Fruit fly (Drosophila melanogaster) whole organism, embryonic: ENCODE data around the gene CG4991.

ENCODE experiments used
- Asciz ChIP-seq: fragments of 200-800 bp; sonication (Bioruptor generic); optimal IDR thresholded peaks from 2 replicates; lab custom pipeline; 2017; ENCODE audit warnings: missing biosample characterization, mild to moderate bottlenecking, missing genetic modification characterization, missing genetic modification reagents
- Awh ChIP-seq: fragments of 200-800 bp; sonication (Bioruptor generic); IDR thresholded peaks from 2 replicates; pipeline ENCODE4, ENCODE4 v1.3.6; 2022; ENCODE audit warnings: missing biosample characterization, missing genetic modification characterization
- Blimp-1 ChIP-seq: fragments of 200-800 bp; sonication (Bioruptor generic); optimal IDR thresholded peaks from 3 replicates; lab custom pipeline; 2018; ENCODE audit warnings: missing biosample characterization, missing genetic modification characterization, mild to moderate bottlenecking, moderate library complexity, missing genetic modification reagents
- CG10654 ChIP-seq: fragments of 200-800 bp; sonication (Bioruptor generic); optimal IDR thresholded peaks from 2 replicates; lab custom pipeline; 2016; ENCODE audit warnings: missing biosample characterization, missing genetic modification characterization
- CG1603 ChIP-seq: fragments of 200-800 bp; sonication (Bioruptor generic); optimal IDR thresholded peaks from 2 replicates; lab custom pipeline; 2019; ENCODE audit warnings: missing biosample characterization, mild to moderate bottlenecking, missing genetic modification characterization, moderate library complexity
- CG1647 ChIP-seq: fragments of 200-800 bp; sonication (Bioruptor generic); optimal IDR thresholded peaks from 3 replicates; lab custom pipeline; 2016; ENCODE audit warnings: missing biosample characterization, missing genetic modification characterization
- CG18011 ChIP-seq: fragments of 200-800 bp; sonication (Bioruptor generic); optimal IDR thresholded peaks from 2 replicates; lab custom pipeline; 2017; ENCODE audit warnings: missing biosample characterization, missing genetic modification characterization, mild to moderate bottlenecking, moderate library complexity, missing genotype
- CG2199 ChIP-seq: fragments of 200-800 bp; sonication (Bioruptor generic); IDR thresholded peaks from 3 replicates; pipeline ENCODE4 v1.3.6; 2022; ENCODE audit warnings: missing biosample characterization, missing genetic modification characterization
- CG30403 ChIP-seq: fragments of 200-800 bp; sonication (Bioruptor generic); optimal IDR thresholded peaks from 3 replicates; lab custom pipeline; 2016; ENCODE audit warnings: missing biosample characterization, missing genetic modification characterization
- CG30431 ChIP-seq: fragments of 200-800 bp; sonication (Bioruptor generic); optimal IDR thresholded peaks from 2 replicates; lab custom pipeline; 2017; ENCODE audit warnings: missing biosample characterization, missing genetic modification characterization
- CG31365 ChIP-seq: fragments of 200-800 bp; sonication (Bioruptor generic); optimal IDR thresholded peaks from 2 replicates; lab custom pipeline; 2018; ENCODE audit warnings: missing biosample characterization, mild to moderate bottlenecking, missing genetic modification characterization
- CG4404 ChIP-seq: fragments of 200-800 bp; sonication (Bioruptor generic); IDR thresholded peaks from 2 replicates; pipeline ENCODE4 v1.3.6; 2022; ENCODE audit warnings: missing biosample characterization, missing genetic modification characterization
- CG8478 ChIP-seq: fragments of >200 bp; optimal IDR thresholded peaks from 2 replicates; lab custom pipeline; 2018
- CG9215 ChIP-seq: fragments of 200-800 bp; sonication (Bioruptor generic); IDR thresholded peaks from 2 replicates; pipeline ENCODE4 v1.3.6; 2022; ENCODE audit warnings: missing biosample characterization, missing genetic modification characterization
- CG9876 ChIP-seq: fragments of 200-800 bp; sonication (Bioruptor generic); optimal IDR thresholded peaks from 2 replicates; lab custom pipeline; 2016; ENCODE audit warnings: missing biosample characterization, missing genetic modification characterization
- Camta ChIP-seq: fragments of 200-800 bp; sonication (Bioruptor generic); optimal IDR thresholded peaks from 2 replicates; lab custom pipeline; 2016; ENCODE audit warnings: missing biosample characterization, missing genetic modification characterization
- Eip74EF ChIP-seq, 2 experiments: fragments of 200-800 bp in 1 of 2; fragments of >200 bp in 1 of 2; sonication (Bioruptor generic) in 1 of 2; optimal IDR thresholded peaks; 2 replicates each; lab custom pipeline; 2017 to 2019; ENCODE audit warnings: missing biosample characterization in 2 of 2, missing genetic modification characterization in 2 of 2, mild to moderate bottlenecking in 1 of 2, moderate library complexity in 1 of 2
- H15 ChIP-seq: fragments of 200-800 bp; sonication (Bioruptor generic); IDR thresholded peaks from 3 replicates; pipeline ENCODE4 v1.3.6; 2022; ENCODE audit warnings: missing biosample characterization, missing genetic modification characterization
- HLH54F ChIP-seq: fragments of 200-800 bp; sonication (Bioruptor generic); optimal IDR thresholded peaks from 3 replicates; lab custom pipeline; 2016; ENCODE audit warnings: missing biosample characterization, missing genetic modification characterization
- HLHmδ ChIP-seq: fragments of 200-800 bp; sonication (Bioruptor generic); optimal IDR thresholded peaks from 2 replicates; lab custom pipeline; 2018; ENCODE audit warnings: missing biosample characterization, mild to moderate bottlenecking, missing genetic modification characterization, moderate library complexity
- Hr3 ChIP-seq: fragments of 200-800 bp; sonication (Bioruptor generic); optimal IDR thresholded peaks from 3 replicates; lab custom pipeline; 2016; ENCODE audit warnings: missing biosample characterization, missing genetic modification characterization
- MTF-1 ChIP-seq: fragments of 200-800 bp; sonication (Bioruptor generic); optimal IDR thresholded peaks from 2 replicates; lab custom pipeline; 2018; ENCODE audit warnings: missing biosample characterization, mild to moderate bottlenecking, missing genetic modification characterization, borderline replicate concordance
- Sry-δ ChIP-seq: fragments of 200-800 bp; sonication (Bioruptor generic); optimal IDR thresholded peaks from 2 replicates; lab custom pipeline; 2016; ENCODE audit warnings: missing biosample characterization, missing genetic modification characterization
- abd-A ChIP-seq: fragments of 200-800 bp; sonication (Bioruptor generic); optimal IDR thresholded peaks from 3 replicates; lab custom pipeline; 2019; ENCODE audit warnings: missing biosample characterization, mild to moderate bottlenecking, missing genetic modification characterization, moderate library complexity
- btn ChIP-seq: fragments of 200-800 bp; sonication (Bioruptor generic); optimal IDR thresholded peaks from 2 replicates; lab custom pipeline; 2016; ENCODE audit warnings: missing biosample characterization, missing genetic modification characterization
- chn ChIP-seq: fragments of 200-800 bp; sonication (Bioruptor generic); optimal IDR thresholded peaks from 2 replicates; lab custom pipeline; 2016; ENCODE audit warnings: missing biosample characterization, missing genetic modification characterization
- cwo ChIP-seq: fragments of 200-800 bp; sonication (Bioruptor generic); optimal IDR thresholded peaks from 3 replicates; lab custom pipeline; 2017; ENCODE audit warnings: missing biosample characterization, missing genetic modification characterization, mild to moderate bottlenecking, moderate library complexity, missing genetic modification reagents
- dan ChIP-seq: fragments of 200-800 bp; sonication (Bioruptor generic); IDR thresholded peaks from 2 replicates; pipeline ENCODE4 v1.3.6; 2022; ENCODE audit warnings: missing biosample characterization, missing genetic modification characterization
- gt ChIP-seq: fragments of 200-800 bp; sonication (Bioruptor generic); IDR thresholded peaks from 2 replicates; pipeline ENCODE4 v1.3.6; 2022; ENCODE audit warnings: missing biosample characterization, missing genetic modification characterization
- ham ChIP-seq: fragments of 200-800 bp; sonication (Bioruptor generic); IDR thresholded peaks from 2 replicates; pipeline ENCODE4 v1.3.6; 2022; ENCODE audit warnings: missing biosample characterization, missing genetic modification characterization
- her ChIP-seq: fragments of 200-800 bp; sonication (Bioruptor generic); optimal IDR thresholded peaks from 2 replicates; lab custom pipeline; 2016; ENCODE audit warnings: missing biosample characterization, missing genetic modification characterization
- jigr1 ChIP-seq: fragments of 200-800 bp; sonication (Bioruptor generic); IDR thresholded peaks from 3 replicates; pipeline ENCODE4 v1.3.6; 2022; ENCODE audit warnings: missing biosample characterization, missing genetic modification characterization
- kni ChIP-seq: fragments of 200-800 bp; sonication (Bioruptor generic); optimal IDR thresholded peaks from 3 replicates; lab custom pipeline; 2017; ENCODE audit warnings: mild to moderate bottlenecking, missing biosample characterization, missing genetic modification reagents, missing genetic modification characterization
- lilli ChIP-seq: fragments of 200-800 bp; sonication (Bioruptor generic); optimal IDR thresholded peaks from 3 replicates; lab custom pipeline; 2016; ENCODE audit warnings: missing biosample characterization, missing genetic modification characterization
- luna ChIP-seq: fragments of 200-800 bp; sonication (Bioruptor generic); optimal IDR thresholded peaks from 2 replicates; lab custom pipeline; 2016; ENCODE audit warnings: missing biosample characterization, missing genetic modification characterization
- nau ChIP-seq: fragments of 200-800 bp; sonication (Bioruptor generic); optimal IDR thresholded peaks from 3 replicates; lab custom pipeline; 2017; ENCODE audit warnings: missing biosample characterization, mild to moderate bottlenecking, missing genetic modification characterization, missing genetic modification reagents
- oc ChIP-seq: fragments of 200-800 bp; sonication (Bioruptor generic); optimal IDR thresholded peaks from 2 replicates; lab custom pipeline; 2018; ENCODE audit warnings: missing biosample characterization, mild to moderate bottlenecking, missing genetic modification characterization, moderate library complexity
- phol ChIP-seq: fragments of 200-800 bp; sonication (Bioruptor generic); optimal IDR thresholded peaks from 3 replicates; lab custom pipeline; 2018; ENCODE audit warnings: missing biosample characterization, mild to moderate bottlenecking, missing genetic modification characterization, moderate library complexity
- run ChIP-seq: fragments of 200-800 bp; sonication (Bioruptor generic); optimal IDR thresholded peaks from 3 replicates; lab custom pipeline; 2018; ENCODE audit warnings: missing biosample characterization, mild to moderate bottlenecking, missing genetic modification characterization
- sc ChIP-seq, 3 experiments: fragments of >200 bp in 2 of 3; fragments of 200-800 bp in 1 of 3; sonication (Bioruptor generic) in 1 of 3; optimal IDR thresholded peaks; 2 replicates in 2 of 3; 3 replicates in 1 of 3; lab custom pipeline; 2017; ENCODE audit warnings: mild to moderate bottlenecking in 1 of 3, missing biosample characterization in 1 of 3, missing genetic modification characterization in 1 of 3, missing genetic modification reagents in 1 of 3
- shn ChIP-seq: fragments of 200-800 bp; sonication (Bioruptor generic); optimal IDR thresholded peaks from 3 replicates; lab custom pipeline; 2016; ENCODE audit warnings: missing biosample characterization, missing genetic modification characterization
- sima ChIP-seq: fragments of 200-800 bp; sonication (Bioruptor generic); optimal IDR thresholded peaks from 2 replicates; lab custom pipeline; 2016; ENCODE audit warnings: missing biosample characterization, missing genetic modification characterization
- tap ChIP-seq: fragments of 200-800 bp; optimal IDR thresholded peaks from 3 replicates; lab custom pipeline; 2019; ENCODE audit warnings: missing biosample characterization, mild to moderate bottlenecking, missing genetic modification characterization, moderate library complexity
- tio ChIP-seq: fragments of 200-800 bp; sonication (Bioruptor generic); optimal IDR thresholded peaks from 2 replicates; lab custom pipeline; 2017; ENCODE audit warnings: missing biosample characterization, missing genetic modification characterization, inconsistent platforms
- ttk ChIP-seq: fragments of 200-800 bp; sonication (Bioruptor generic); IDR thresholded peaks from 2 replicates; pipeline ENCODE4 v2.1.2; 2022; ENCODE audit warnings: missing biosample characterization, missing genetic modification characterization
- twi ChIP-seq: fragments of 200-800 bp; optimal IDR thresholded peaks from 2 replicates; lab custom pipeline; 2019; ENCODE audit warnings: missing biosample characterization, mild to moderate bottlenecking, missing genetic modification characterization, moderate library complexity
- unc-4 ChIP-seq: fragments of 200-800 bp; sonication (Bioruptor generic); IDR thresholded peaks from 2 replicates; pipeline ENCODE4 v1.3.6; 2022; ENCODE audit warnings: missing biosample characterization, missing genetic modification characterization; ENCODE audit not compliant: partially characterized antibody
- usp ChIP-seq: fragments of >200 bp; optimal IDR thresholded peaks from 2 replicates; lab custom pipeline; 2017; ENCODE audit warnings: missing biosample characterization, missing genetic modification characterization
- zfh1 ChIP-seq: fragments of 200-800 bp; sonication (Bioruptor generic); IDR thresholded peaks from 3 replicates; pipeline ENCODE4 v1.3.6; 2022; ENCODE audit warnings: missing biosample characterization, missing genetic modification characterization

Gene CG4991

DNA sequence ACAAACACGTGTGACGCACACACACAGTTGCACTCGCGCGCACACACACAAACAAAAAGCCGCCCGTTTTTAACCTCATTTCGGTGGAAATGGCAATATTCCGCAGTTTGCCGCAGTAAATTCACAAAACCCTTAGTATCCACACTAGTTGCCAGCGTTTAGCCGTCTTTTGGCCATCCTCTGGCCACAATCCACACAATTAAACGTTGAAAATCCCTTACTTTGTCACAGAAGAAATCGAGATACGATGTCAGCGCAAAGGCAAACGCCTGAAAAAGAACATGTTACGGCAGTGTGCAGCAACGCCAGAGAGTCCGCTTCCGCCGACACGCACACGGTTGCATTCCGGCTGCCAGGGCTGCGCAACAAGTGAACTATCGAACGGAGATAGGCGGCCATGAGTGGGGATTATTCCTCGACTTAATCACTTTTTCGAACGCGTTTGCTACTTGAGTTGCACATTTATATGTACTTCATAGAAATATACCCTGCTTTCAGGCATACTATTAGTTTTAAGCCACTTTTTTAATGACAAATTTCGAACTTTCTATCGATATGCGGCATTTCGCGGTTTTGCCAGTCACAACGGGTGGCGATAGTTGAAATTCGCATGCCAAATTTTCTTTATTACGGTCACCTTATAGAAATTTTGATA, 56.5 kb downstream of the CG4991 start, which contains the start of gene RpS5a (continued):
- TF ChIP-seq ttk (GFP tag; lab: Robert Waterston, UW) (peak; percentile 64), HLH54F (GFP tag; lab: Kevin White, UChicago) (peak; percentile 85), Eip74EF (GFP tag; optimal IDR thresholded peaks at IDR 0.05; lab: Kevin White, UChicago) (peak in 1 of 2 experiments; percentile 34), CG18011 (peak; percentile 59), nau (GFP tag; lab: Kevin White, UChicago) (no peak), luna (peak; percentile 69), cwo (GFP tag; lab: Kevin White, UChicago) (peak; percentile 64), sc (optimal IDR thresholded peaks at IDR 0.05; lab: Kevin White, UChicago) (no peak), sc (GFP tag; optimal IDR thresholded peaks at IDR 0.05; lab: Kevin White, UChicago) (peak; percentile 76), tio (GFP tag; lab: Kevin White, UChicago) (no peak), ham (no peak), shn (peak; percentile 81), CG4404 (GFP tag; lab: Robert Waterston, UW) (peak; percentile 73), tap (peak; percentile 51), jigr1 (GFP tag; lab: Robert Waterston, UW) (no peak), CG2199 (0 out of 3 replicates have a peak, but pooled peaks have one; percentile 38), HLHmδ (GFP tag; lab: Kevin White, UChicago) (peak; percentile 95), Sry-δ (peak; percentile 77), kni (GFP tag; lab: Kevin White, UChicago) (peak; percentile 93), lilli (GFP tag; lab: Kevin White, UChicago) (peak; percentile 72), Hr3 (GFP tag; lab: Kevin White, UChicago) (peak; percentile 54), MTF-1 (GFP tag; lab: Kevin White, UChicago) (peak; percentile 91), unc-4 (peak; percentile 64; the same call in 1 of the 2 replicates), CG10654 (GFP tag; lab: Kevin White, UChicago) (peak; percentile 79), abd-A (tag; lab: Kevin White, UChicago) (no peak), CG30431 (GFP tag; lab: Kevin White, UChicago) (peak; percentile 81), Asciz (GFP tag; lab: Kevin White, UChicago) (peak; percentile 75), CG1647 (GFP tag; lab: Kevin White, UChicago) (peak; percentile 54), chn (GFP tag; lab: Kevin White, UChicago) (peak; percentile 63), gt (GFP tag; lab: Robert Waterston, UW) (peak; percentile 62; the same call in 1 of the 2 replicates), H15 (GFP tag; lab: Robert Waterston, UW) (peak; percentile 80; the same call in 2 of the 3 replicates), CG9876 (GFP tag; lab: Kevin White, UChicago) (peak; percentile 91), usp (no peak), btn (GFP tag; lab: Kevin White, UChicago) (peak; percentile 22), CG30403 (GFP tag; lab: Kevin White, UChicago) (peak; percentile 80), sima (GFP tag; lab: Kevin White, UChicago) (peak; percentile 19), zfh1 (GFP tag; lab: Robert Waterston, UW) (peak; percentile 79), Camta (GFP tag; lab: Kevin White, UChicago) (peak; percentile 87), her (peak; percentile 87), oc (no peak), dan (no peak), CG1603 (tag; lab: Kevin White, UChicago) (peak; percentile 83), phol (tag; lab: Kevin White, UChicago) (peak; percentile 90), CG31365 (peak; percentile 60), Blimp-1 (GFP tag; lab: Kevin White, UChicago) (peak; percentile 37), CG9215 (GFP tag; lab: Robert Waterston, UW) (peak; percentile 76), CG8478 (peak; percentile 83), run (tag; lab: Kevin White, UChicago) (peak; percentile 34), Awh (GFP tag; lab: Robert Waterston, UW) (peak; percentile 55; the same call in 1 of the 2 replicates), twi (peak; percentile 60)
